Fruit fly (Drosophila melanogaster): ENCODE measurements around the gene sno.

DNA sequence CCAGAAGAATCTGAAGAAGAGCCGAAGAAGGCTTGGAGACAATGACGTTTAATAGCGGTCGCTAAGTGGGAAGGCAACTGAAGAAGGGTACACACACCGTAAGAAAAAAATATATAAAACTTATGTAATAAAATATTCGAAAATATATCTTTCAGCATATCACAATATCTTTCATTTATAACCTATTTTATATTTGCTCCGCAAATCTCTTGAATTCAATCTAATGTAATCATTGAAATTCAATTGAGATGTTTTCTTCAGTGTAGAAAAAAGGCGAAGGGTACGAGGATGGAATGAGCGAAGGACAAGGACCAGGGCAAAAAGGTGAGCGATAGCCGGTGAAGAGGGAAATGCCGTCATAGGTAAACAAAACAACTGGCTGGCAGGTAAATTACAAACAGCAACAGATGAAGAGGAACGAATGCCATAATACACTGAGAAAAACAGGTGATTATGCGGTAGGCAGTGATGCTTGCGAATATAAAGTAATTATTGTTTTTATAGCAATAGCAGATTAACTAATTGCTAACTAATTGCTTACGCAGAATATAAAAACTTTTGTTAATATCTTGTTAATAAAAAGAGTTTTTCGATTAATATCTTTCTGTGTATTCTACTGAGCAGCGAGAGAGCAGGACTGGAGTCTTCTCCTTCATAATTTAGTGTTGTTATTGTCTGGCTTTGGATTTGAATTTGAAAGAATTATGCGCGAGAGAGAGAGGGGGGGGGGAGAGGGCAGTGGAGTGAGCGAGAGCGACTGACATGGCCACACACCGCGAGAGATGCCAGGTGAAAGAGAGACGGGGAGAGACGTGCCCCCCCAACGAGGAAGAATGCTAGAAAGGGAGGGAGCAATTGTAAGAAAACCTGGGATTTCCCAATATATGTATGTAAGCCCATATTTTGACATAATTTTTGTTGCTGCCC is 22.6 kb upstream of the sno start:
- TF ChIP-seq CG7101 (tag; optimal IDR thresholded peaks at IDR 0.05): peak; percentile 20
- no peak for TF ChIP-seq kay (GFP tag; ENCODE audit: borderline replicate concordance)
- no peak for TF ChIP-seq Crg-1 (GFP tag; optimal IDR thresholded peaks at IDR 0.05)
- no peak for TF ChIP-seq Mnt (GFP tag; optimal IDR thresholded peaks at IDR 0.05)
- TF ChIP-seq CG1620 (GFP tag; optimal IDR thresholded peaks at IDR 0.05): peak; percentile 7
- TF ChIP-seq Hr96 (GFP tag; optimal IDR thresholded peaks at IDR 0.05): no peak

Data from whole organism, adult.